Comparison of ENCODE assay signal across 1 fruit fly cellular context in the genomic region with DNA sequence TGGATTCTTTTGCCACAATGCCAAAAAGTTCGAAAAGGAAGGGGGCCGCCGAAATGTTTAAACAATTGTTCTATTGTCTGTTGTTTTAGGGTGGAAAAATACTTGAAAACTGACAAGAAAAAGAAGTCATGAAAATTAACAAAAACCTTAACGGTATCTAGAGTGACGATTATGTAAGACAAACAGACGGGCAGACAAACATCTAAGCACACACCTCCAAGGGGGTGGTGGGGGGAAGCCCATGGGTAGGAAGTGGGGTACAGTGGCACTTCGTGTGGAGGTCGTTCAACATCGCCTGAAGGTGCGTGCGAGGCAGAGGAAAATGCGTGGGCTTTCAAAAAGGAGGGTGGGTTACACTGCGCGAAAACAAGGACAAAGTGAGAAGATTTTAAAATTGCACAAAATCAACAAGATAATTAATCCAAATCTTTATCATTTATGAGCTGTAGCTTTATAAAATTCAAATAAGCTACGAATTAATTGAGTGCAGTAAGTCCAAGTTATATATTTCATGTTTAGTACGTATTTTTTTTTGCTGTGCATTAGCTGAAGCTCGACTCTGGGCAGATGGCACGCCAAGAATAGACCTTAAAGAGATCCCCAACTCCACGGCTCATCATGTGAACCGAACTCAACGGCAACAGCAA.
A peak's percentile ranks its signal among the peaks of the same experiment; 100 is the strongest.
TF ChIP-seq lines count a peak whose summit lies in the region.

No protein-coding gene starts in this region.

TF ChIP-seq in whole organism, embryonic, 481 proteins besides CTCF, POLR2A, EP300 and RAD21 (continued from another document):
- TF ChIP-seq Rfx (GFP tag; IDR thresholded peaks at IDR 0.05; lab: Robert Waterston, UW) (peak; percentile 19; the same call in 1 of the 2 replicates), seq (GFP tag; IDR thresholded peaks at IDR 0.05; lab: Robert Waterston, UW) (peak; percentile 41; the same call in 1 of the 2 replicates), Jarid2 (GFP tag; optimal IDR thresholded peaks at IDR 0.05; lab: Kevin White, UChicago) (peak; percentile 2), dysf (GFP tag; IDR thresholded peaks at IDR 0.05; lab: Robert Waterston, UW) (0 out of 3 replicates have a peak, but pooled peaks have one; percentile 34), CG12219 (GFP tag; optimal IDR thresholded peaks at IDR 0.05; lab: Kevin White, UChicago) (peak; percentile 24), Meics (GFP tag; optimal IDR thresholded peaks at IDR 0.05; lab: Kevin White, UChicago) (peak; percentile 17), CG11456 (GFP tag; IDR thresholded peaks at IDR 0.05; lab: Robert Waterston, UW) (peak; percentile 34; the same call in 1 of the 3 replicates), Ravus (GFP tag; IDR thresholded peaks at IDR 0.05; lab: Robert Waterston, UW) (no peak), pan (optimal IDR thresholded peaks at IDR 0.05; lab: Kevin White, UChicago) (no peak), pan (GFP tag; optimal IDR thresholded peaks at IDR 0.05 in 1 of 2, IDR thresholded peaks at IDR 0.05 in 1 of 2) (peak in 1 of 2 experiments; percentile 30), BEAF-32 (GFP tag; optimal IDR thresholded peaks at IDR 0.05; lab: Kevin White, UChicago) (no peak), CG10462 (GFP tag; optimal IDR thresholded peaks at IDR 0.05; lab: Kevin White, UChicago) (no peak), CG31224 (GFP tag; IDR thresholded peaks at IDR 0.05; lab: Robert Waterston, UW) (no peak), HHEX (GFP tag; optimal IDR thresholded peaks at IDR 0.05; lab: Kevin White, UChicago) (peak; percentile 36), aop (GFP tag; IDR thresholded peaks at IDR 0.05; lab: Robert Waterston, UW) (0 out of 2 replicates have a peak, but pooled peaks have one; percentile 34), CG1529 (GFP tag; optimal IDR thresholded peaks at IDR 0.05; lab: Kevin White, UChicago) (peak; percentile 11), gt (GFP tag; IDR thresholded peaks at IDR 0.05; lab: Robert Waterston, UW) (no peak), CG8944 (GFP tag; optimal IDR thresholded peaks at IDR 0.05; lab: Kevin White, UChicago) (no peak), CG1647 (GFP tag; optimal IDR thresholded peaks at IDR 0.05; lab: Kevin White, UChicago) (no peak), CG6813 (GFP tag; optimal IDR thresholded peaks at IDR 0.05; lab: Kevin White, UChicago) (peak; percentile 51), Ets65A (GFP tag; lab: Kevin White, UChicago) (peak; percentile 87), ci (GFP tag; IDR thresholded peaks at IDR 0.05; lab: Robert Waterston, UW) (0 out of 3 replicates have a peak, but pooled peaks have one; percentile 33), gem (tag; optimal IDR thresholded peaks at IDR 0.05; lab: Kevin White, UChicago) (peak; percentile 15)
TF ChIP-seq in whole organism, embryonic: peak in this region for 72.
